Fruit fly (Drosophila melanogaster) whole organism, wandering third instar larva: ENCODE data around the gene CG17754.

Experiments used
- Dfd ChIP-seq: fragments of >200 bp; optimal IDR thresholded peaks from 2 replicates; lab custom pipeline; 2017; ENCODE audit warnings: missing biosample characterization, missing genetic modification characterization
- HLH106 ChIP-seq: fragments of 200-800 bp; optimal IDR thresholded peaks from 3 replicates; lab custom pipeline; 2019; ENCODE audit warnings: missing biosample characterization, mild to moderate bottlenecking, missing genetic modification characterization, moderate library complexity
- Hr78 ChIP-seq: fragments of >200 bp; optimal IDR thresholded peaks from 2 replicates; lab custom pipeline; 2017; ENCODE audit warnings: missing biosample characterization, missing genetic modification characterization
- Hr83 ChIP-seq: fragments of 200-300 bp; sonication (Bioruptor generic); optimal IDR thresholded peaks from 2 replicates; lab custom pipeline; 2016; ENCODE audit warnings: missing biosample characterization, mild to moderate bottlenecking, missing genetic modification characterization, moderate library complexity; ENCODE audit not compliant: poor library complexity, severe bottlenecking
- Jra ChIP-seq: sonication (Bioruptor generic); optimal IDR thresholded peaks from 2 replicates; lab custom pipeline; 2016; ENCODE audit warnings: missing biosample characterization, missing genetic modification characterization
- N ChIP-seq: fragments of >200 bp; optimal IDR thresholded peaks from 2 replicates; lab custom pipeline; 2018; ENCODE audit warnings: missing biosample characterization, missing external identifiers, missing genetic modification characterization
- Rel ChIP-seq, 2 experiments: fragments of 200-800 bp; sonication (Bioruptor generic) in 1 of 2; optimal IDR thresholded peaks; 2 replicates in 1 of 2; 3 replicates in 1 of 2; lab custom pipeline; 2016 to 2019; ENCODE audit warnings: mild to moderate bottlenecking in 2 of 2, missing biosample characterization in 2 of 2, missing genetic modification characterization in 2 of 2, moderate library complexity in 1 of 2
- brk ChIP-seq: fragments of 200-800 bp; sonication (Bioruptor generic); optimal IDR thresholded peaks from 2 replicates; lab custom pipeline; 2016; ENCODE audit warnings: missing biosample characterization, mild to moderate bottlenecking, missing genetic modification characterization
- fru ChIP-seq: fragments of 200-800 bp; sonication (Bioruptor generic); optimal IDR thresholded peaks from 3 replicates; lab custom pipeline; 2016; ENCODE audit warnings: missing biosample characterization, mild to moderate bottlenecking, missing genetic modification characterization
- h ChIP-seq: fragments of 200-800 bp; sonication (Bioruptor generic); optimal IDR thresholded peaks from 3 replicates; lab custom pipeline; 2016; ENCODE audit warnings: missing biosample characterization, mild to moderate bottlenecking, missing genetic modification characterization
- pan ChIP-seq: fragments of >200 bp; optimal IDR thresholded peaks from 2 replicates; lab custom pipeline; 2017
- woc ChIP-seq: sonication (Bioruptor generic); optimal IDR thresholded peaks from 2 replicates; lab custom pipeline; 2016; ENCODE audit warnings: missing biosample characterization, mild to moderate bottlenecking, missing genetic modification characterization

DNA sequence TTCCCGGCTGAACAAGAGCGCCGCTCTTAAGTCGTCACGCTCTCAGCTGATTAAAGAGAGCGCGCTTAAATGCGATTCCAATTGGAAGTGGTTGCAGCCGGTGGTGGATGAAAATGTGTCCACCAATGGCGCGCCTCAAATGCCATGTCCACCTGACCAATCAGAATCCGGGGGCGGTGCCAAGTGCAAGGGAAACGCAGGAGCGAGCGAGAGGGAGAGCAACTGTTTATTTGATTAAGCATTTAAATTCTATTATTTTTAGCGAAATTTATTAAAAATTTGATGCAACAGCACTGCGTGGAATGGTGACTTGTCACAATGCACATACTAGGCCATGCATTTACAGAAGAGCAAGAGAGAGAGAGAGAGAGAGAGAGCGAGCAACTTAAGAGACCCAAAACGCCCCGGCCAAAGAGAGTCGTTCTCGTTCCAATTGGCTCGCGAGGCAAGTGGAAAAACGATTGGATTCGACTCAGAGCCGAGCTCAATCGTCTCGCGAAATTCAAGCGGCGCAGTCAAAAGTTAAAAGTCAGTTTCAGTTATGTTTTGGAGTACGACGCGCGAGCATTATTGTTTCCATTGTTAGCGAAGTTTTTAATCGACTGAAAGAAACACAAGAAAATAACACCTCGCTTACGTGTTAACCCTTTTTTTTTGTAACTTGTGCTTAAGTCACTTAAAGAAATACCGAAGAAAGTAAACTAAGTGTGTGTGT lies 34.0 kb downstream of the CG17754 start, which contains the start of gene lz:
- TF ChIP-seq woc (GFP tag; lab: Kevin White, UChicago) (no peak), Hr78 (no peak), Hr83 (GFP tag; lab: Kevin White, UChicago) (no peak), pan (lab: Kevin White, UChicago) (no peak), Dfd (GFP tag; lab: Kevin White, UChicago) (no peak), Rel (GFP tag; optimal IDR thresholded peaks at IDR 0.05; lab: Kevin White, UChicago) (no peak), Rel (tag; optimal IDR thresholded peaks at IDR 0.05; lab: Kevin White, UChicago) (no peak), N (GFP tag; lab: Kevin White, UChicago) (no peak), brk (GFP tag; lab: Kevin White, UChicago) (no peak), Jra (GFP tag; lab: Kevin White, UChicago) (no peak), h (GFP tag; lab: Kevin White, UChicago) (no peak), HLH106 (tag; lab: Kevin White, UChicago) (no peak), fru (GFP tag; lab: Kevin White, UChicago) (no peak)
